Fruit fly (Drosophila melanogaster): ENCODE data around the gene CG4362.

CG4362 gene

DNA sequence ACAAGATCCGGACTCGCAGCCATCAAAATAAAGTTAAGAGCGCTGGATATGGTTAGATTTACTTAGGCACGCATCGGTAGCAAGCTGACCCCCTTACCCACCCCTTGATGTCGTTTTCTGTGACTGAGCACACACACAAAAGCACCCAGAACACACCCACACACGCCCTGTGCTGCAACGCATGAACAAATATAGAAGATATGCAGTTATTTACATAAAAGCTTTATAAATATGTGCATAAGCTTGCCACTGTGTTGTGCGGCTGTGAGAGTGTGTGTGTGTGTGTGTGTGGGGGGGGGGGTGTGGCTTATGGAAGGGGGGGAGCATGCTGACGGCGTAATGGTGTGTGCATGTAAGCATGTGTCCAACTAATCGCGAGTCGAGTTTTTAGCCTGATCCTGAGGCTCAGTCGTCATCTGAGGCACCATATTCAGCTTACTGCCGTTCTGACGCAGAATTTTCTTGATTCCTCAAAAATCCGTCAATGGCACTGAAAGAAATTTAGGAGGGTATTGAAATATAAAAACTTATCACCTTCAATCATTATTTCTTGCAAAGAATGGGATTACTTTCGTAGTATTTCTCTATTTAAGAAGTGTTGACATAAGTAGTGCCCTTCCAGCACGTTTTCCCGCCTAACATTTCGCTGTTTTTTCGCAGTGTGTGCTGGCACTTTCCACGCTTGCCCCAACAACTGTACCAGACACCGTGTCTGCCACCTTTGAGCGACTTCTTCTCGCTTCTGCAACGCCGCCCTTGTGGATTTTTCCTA is 21.5 kb downstream of the CG4362 start (continued):
- TF ChIP-seq schlank (tag; optimal IDR thresholded peaks at IDR 0.05) = no peak
- no peak for TF ChIP-seq pita (GFP tag; optimal IDR thresholded peaks at IDR 0.05)
- no peak for TF ChIP-seq Fer1 (GFP tag; optimal IDR thresholded peaks at IDR 0.05)
- TF ChIP-seq CG10267 (tag; optimal IDR thresholded peaks at IDR 0.05) = no peak
- peak; percentile 38 for TF ChIP-seq CG6689 (GFP tag; IDR thresholded peaks at IDR 0.05)
- TF ChIP-seq Ets65A (GFP tag) = peak; percentile 38
- no peak for TF ChIP-seq hbn (GFP tag; IDR thresholded peaks at IDR 0.05; ENCODE audit: partially characterized antibody)
- peak; percentile 52 for TF ChIP-seq cato (GFP tag; optimal IDR thresholded peaks at IDR 0.05; ENCODE audit: borderline replicate concordance)
- TF ChIP-seq CG10959 (GFP tag; IDR thresholded peaks at IDR 0.05) = peak; percentile 64
- TF ChIP-seq Optix (GFP tag; IDR thresholded peaks at IDR 0.05) = peak; percentile 50; the same call in 2 of the 3 replicates
- no peak for TF ChIP-seq run (tag; optimal IDR thresholded peaks at IDR 0.05)
- peak in 1 of 2 experiments; percentile 43 for TF ChIP-seq Hr78 (GFP tag; optimal IDR thresholded peaks at IDR 0.05)
- no peak for TF ChIP-seq Myb (GFP tag; optimal IDR thresholded peaks at IDR 0.05)
- no peak for TF ChIP-seq pros (GFP tag; optimal IDR thresholded peaks at IDR 0.05)
- peak; percentile 35 for TF ChIP-seq CG12659 (GFP tag; optimal IDR thresholded peaks at IDR 0.05)
- no peak for TF ChIP-seq CG7928 (GFP tag; optimal IDR thresholded peaks at IDR 0.05)
- no peak for TF ChIP-seq CG32772 (GFP tag; IDR thresholded peaks at IDR 0.05)
- no peak for TF ChIP-seq fd102C (GFP tag; optimal IDR thresholded peaks at IDR 0.05)
- peak; percentile 79 for TF ChIP-seq Vsx1 (GFP tag; optimal IDR thresholded peaks at IDR 0.05)
- TF ChIP-seq crp (GFP tag; optimal IDR thresholded peaks at IDR 0.05) = peak in 1 of 2 experiments; percentile 25
- no peak for TF ChIP-seq sc (optimal IDR thresholded peaks at IDR 0.05)
- peak; percentile 82 for TF ChIP-seq sc (GFP tag; optimal IDR thresholded peaks at IDR 0.05)
- no peak for TF ChIP-seq exex (tag; optimal IDR thresholded peaks at IDR 0.05)
- TF ChIP-seq Hand (GFP tag; optimal IDR thresholded peaks at IDR 0.05) = no peak
- no peak for TF ChIP-seq Opbp (GFP tag; IDR thresholded peaks at IDR 0.05; ENCODE audit: partially characterized antibody)
- peak; percentile 57 to 67 for TF ChIP-seq chif (GFP tag; optimal IDR thresholded peaks at IDR 0.05)
- peak; percentile 69 for TF ChIP-seq dmrt99B (tag; optimal IDR thresholded peaks at IDR 0.05)
- peak; percentile 70 for TF ChIP-seq bcd (GFP tag; optimal IDR thresholded peaks at IDR 0.05)
- TF ChIP-seq CG12769 (tag; optimal IDR thresholded peaks at IDR 0.05) = peak; percentile 1
- no peak for TF ChIP-seq CG42726 (GFP tag; IDR thresholded peaks at IDR 0.05; ENCODE audit: partially characterized antibody)
- no peak for TF ChIP-seq Ssrp (tag; optimal IDR thresholded peaks at IDR 0.05)
- no peak for TF ChIP-seq Atf-2 (GFP tag; optimal IDR thresholded peaks at IDR 0.05)
- no peak for TF ChIP-seq sug (tag; optimal IDR thresholded peaks at IDR 0.05)
- peak; percentile 91 for TF ChIP-seq oc (tag; optimal IDR thresholded peaks at IDR 0.05)
- no peak for TF ChIP-seq tx (GFP tag; optimal IDR thresholded peaks at IDR 0.05)
- TF ChIP-seq CG6175 (GFP tag; IDR thresholded peaks at IDR 0.05) = no peak
- no peak for TF ChIP-seq B-H2 (GFP tag; optimal IDR thresholded peaks at IDR 0.05)
- 0 out of 3 replicates have a peak, but pooled peaks have one; percentile 25 for TF ChIP-seq ase (GFP tag; IDR thresholded peaks at IDR 0.05)
- TF ChIP-seq slbo (GFP tag; IDR thresholded peaks at IDR 0.05) = no peak
- TF ChIP-seq zf30C (GFP tag; optimal IDR thresholded peaks at IDR 0.05) = no peak
- TF ChIP-seq seq (GFP tag; IDR thresholded peaks at IDR 0.05) = no peak
- peak; percentile 28 for TF ChIP-seq CG3838 (GFP tag; optimal IDR thresholded peaks at IDR 0.05)
- TF ChIP-seq CG7839 (tag; optimal IDR thresholded peaks at IDR 0.05) = peak; percentile 29
- no peak for TF ChIP-seq ttk (GFP tag; IDR thresholded peaks at IDR 0.05)
- no peak for TF ChIP-seq amos (GFP tag; IDR thresholded peaks at IDR 0.05; ENCODE audit: partially characterized antibody)
- no peak for TF ChIP-seq Hmx (GFP tag; optimal IDR thresholded peaks at IDR 0.05)
- TF ChIP-seq corto (GFP tag; optimal IDR thresholded peaks at IDR 0.05) = no peak
- peak; percentile 36 for TF ChIP-seq eyg (GFP tag; optimal IDR thresholded peaks at IDR 0.05)
- TF ChIP-seq HmgD (GFP tag; optimal IDR thresholded peaks at IDR 0.05) = no peak
